Worm (Caenorhabditis elegans): ENCODE results near the gene smc-6.

DNA sequence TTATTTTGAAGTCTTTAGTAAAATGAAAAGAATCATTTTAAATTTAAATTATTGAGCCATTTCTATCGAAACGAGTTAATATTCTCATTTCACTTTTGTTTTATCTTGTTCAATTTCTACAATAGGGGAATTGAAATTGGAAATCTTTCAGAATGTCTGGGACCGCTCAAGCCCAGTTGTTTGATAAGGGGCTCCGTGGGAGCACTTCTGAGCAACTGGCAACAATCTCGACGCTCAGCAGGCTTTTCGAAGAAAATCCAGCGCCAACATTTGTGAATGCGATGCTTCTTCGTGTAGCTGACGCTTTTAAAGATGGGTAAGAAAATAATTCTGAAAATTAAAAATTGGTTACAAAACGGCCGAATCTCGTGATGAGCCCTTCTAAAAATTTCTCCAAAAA lies 4.2 kb downstream of the smc-6 start, which contains the start of gene ints-7:
- TF ChIP-seq B0310.2 (tag; optimal IDR thresholded peaks at IDR 0.05) (no peak), aly-1 (tag; optimal IDR thresholded peaks at IDR 0.05) (no peak), ama-1 (optimal IDR thresholded peaks at IDR 0.05) (no peak), tra-4 (tag; optimal IDR thresholded peaks at IDR 0.05) (no peak), hmg-4 (GFP tag; optimal IDR thresholded peaks at IDR 0.05) (no peak), scrt-1 (GFP tag; IDR thresholded peaks at IDR 0.05) (no peak), hmbx-1 (tag; optimal IDR thresholded peaks at IDR 0.05) (no peak), ets-7 (tag; optimal IDR thresholded peaks at IDR 0.05) (no peak), flt-1 (GFP tag; IDR thresholded peaks at IDR 0.05) (no peak), pes-1 (GFP tag; IDR thresholded peaks at IDR 0.05) (no peak)
